Fruit fly (Drosophila melanogaster) S2 (cell line): Measurements from ENCODE around the gene Ada1-1.

Source experiments
- CG8478 ChIP-seq: fragments of >200 bp; optimal IDR thresholded peaks from 2 replicates; lab custom pipeline; 2018
- CTCF ChIP-seq, 2 experiments: fragments of >200 bp; optimal IDR thresholded peaks; 2 replicates each; lab custom pipeline; 2018

DNA sequence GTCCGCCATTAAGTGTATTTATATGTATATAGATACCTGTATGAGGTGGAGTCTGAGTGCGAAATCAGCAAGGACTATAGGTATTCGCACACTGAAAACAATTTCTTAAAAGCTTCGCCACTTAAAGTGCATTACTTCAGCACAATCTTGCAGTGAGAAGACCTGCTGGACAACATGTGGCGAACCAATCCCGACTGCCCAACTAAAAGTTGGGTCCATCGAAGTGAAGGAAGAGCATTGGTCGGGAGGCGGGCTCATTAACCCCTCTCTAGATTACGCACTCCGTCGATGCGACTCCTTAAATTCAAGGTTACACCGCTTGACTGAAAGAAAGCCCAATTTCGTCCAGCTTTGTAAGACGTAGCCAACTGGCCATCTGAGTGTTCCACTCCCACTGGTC, 16.6 kb downstream of the Ada1-1 start:
- TF ChIP-seq CG8478 (lab: Kevin White, UChicago) (no peak), CTCF (optimal IDR thresholded peaks at IDR 0.05; lab: Kevin White, UChicago) (no peak)
